Worm (Caenorhabditis elegans): ENCODE measurements around the gene K09E2.3.

The K09E2.3 gene

ce11 chrX:8672760-8673159, at the start of gene K09E2.3, which contains the start of gene K09E2.2:
Gene K09E2.3, plus strand, starts transcription at chrX:8673084.
Gene K09E2.2, plus strand, starts transcription at chrX:8673060.
- TF ChIP-seq crh-2 (tag; optimal IDR thresholded peaks at IDR 0.05): no peak
- no peak for TF ChIP-seq nhr-6 (tag; optimal IDR thresholded peaks at IDR 0.05)

ce11 chrX:8623840-8624591, 48.9 kb upstream of the K09E2.3 start:
- TF ChIP-seq dmd-4 (tag; optimal IDR thresholded peaks at IDR 0.05) (no peak), crh-2 (tag; optimal IDR thresholded peaks at IDR 0.05) (no peak), Y55F3AM.14 (GFP tag; optimal IDR thresholded peaks at IDR 0.05) (no peak), sem-4 (tag; optimal IDR thresholded peaks at IDR 0.05) (no peak), F13H6.1 (tag; optimal IDR thresholded peaks at IDR 0.05) (peak; percentile 19), skn-1 (tag; optimal IDR thresholded peaks at IDR 0.05) (no peak), R02D3.7 (tag; optimal IDR thresholded peaks at IDR 0.05) (no peak), peb-1 (tag; optimal IDR thresholded peaks at IDR 0.05) (no peak), ztf-4 (tag; optimal IDR thresholded peaks at IDR 0.05) (no peak), nhr-23 (tag; optimal IDR thresholded peaks at IDR 0.05) (no peak), C34F6.9 (tag; optimal IDR thresholded peaks at IDR 0.05) (peak; percentile 24), nhr-11 (tag; optimal IDR thresholded peaks at IDR 0.05) (no peak), egl-27 (tag; optimal IDR thresholded peaks at IDR 0.05) (no peak), nhr-6 (tag; optimal IDR thresholded peaks at IDR 0.05) (no peak), zag-1 (tag; optimal IDR thresholded peaks at IDR 0.05) (no peak), snpc-4 (tag; optimal IDR thresholded peaks at IDR 0.05) (no peak), sma-9 (GFP tag; optimal IDR thresholded peaks at IDR 0.05) (peak; percentile 15), sma-9 (tag; optimal IDR thresholded peaks at IDR 0.05) (no peak), sma-3 (GFP tag; optimal IDR thresholded peaks at IDR 0.05) (no peak), nhr-12 (tag; optimal IDR thresholded peaks at IDR 0.05) (no peak), nhr-77 (tag; optimal IDR thresholded peaks at IDR 0.05) (no peak), nhr-21 (tag; optimal IDR thresholded peaks at IDR 0.05) (peak; percentile 22), fos-1 (tag; optimal IDR thresholded peaks at IDR 0.05) (peak; percentile 24), nhr-25 (tag; optimal IDR thresholded peaks at IDR 0.05) (no peak), mdl-1 (tag; optimal IDR thresholded peaks at IDR 0.05) (no peak), unc-55 (GFP tag; optimal IDR thresholded peaks at IDR 0.05) (peak; percentile 26), gmeb-1 (tag; optimal IDR thresholded peaks at IDR 0.05) (no peak), alr-1 (tag; optimal IDR thresholded peaks at IDR 0.05) (no peak), nhr-129 (tag; optimal IDR thresholded peaks at IDR 0.05) (peak; percentile 24)

DNA sequence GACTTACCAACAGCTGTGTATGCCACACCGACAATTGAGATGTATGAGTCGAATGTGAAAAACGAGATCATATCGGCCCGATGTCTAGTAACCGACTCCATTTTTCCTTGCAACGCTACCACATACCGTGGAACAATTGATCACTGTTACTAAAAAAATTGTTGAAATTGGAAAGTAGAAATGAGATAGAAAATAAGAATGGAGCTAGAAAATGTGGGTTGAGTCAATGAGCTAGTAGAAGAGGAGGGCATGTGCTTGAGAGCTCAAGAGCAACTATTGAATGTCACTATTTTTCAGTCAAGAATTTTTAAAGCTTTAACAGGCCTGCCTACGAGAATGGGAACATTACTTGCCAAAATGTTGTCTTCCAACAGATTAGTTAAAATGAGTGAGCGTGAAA, 47.8 kb upstream of the K09E2.3 start, which contains the start of gene K01A12.3:
TSS of gene K01A12.3 (minus strand) at position 101 of the 400 bp plus-strand sequence.
- no peak for TF ChIP-seq mdl-1 (tag; optimal IDR thresholded peaks at IDR 0.05)
- no peak for TF ChIP-seq blmp-1 (tag; optimal IDR thresholded peaks at IDR 0.05; ENCODE audit: insufficient read depth)
- no peak for TF ChIP-seq lin-13 (GFP tag; optimal IDR thresholded peaks at IDR 0.05)
- TF ChIP-seq nhr-25 (tag; optimal IDR thresholded peaks at IDR 0.05): no peak
- no peak for TF ChIP-seq mab-5 (tag; optimal IDR thresholded peaks at IDR 0.05)
- TF ChIP-seq ztf-1 (GFP tag; conservative IDR thresholded peaks at IDR 0.05): no peak
- TF ChIP-seq lsy-2 (tag; optimal IDR thresholded peaks at IDR 0.05): no peak
- no peak for TF ChIP-seq peb-1 (tag; optimal IDR thresholded peaks at IDR 0.05)

DNA sequence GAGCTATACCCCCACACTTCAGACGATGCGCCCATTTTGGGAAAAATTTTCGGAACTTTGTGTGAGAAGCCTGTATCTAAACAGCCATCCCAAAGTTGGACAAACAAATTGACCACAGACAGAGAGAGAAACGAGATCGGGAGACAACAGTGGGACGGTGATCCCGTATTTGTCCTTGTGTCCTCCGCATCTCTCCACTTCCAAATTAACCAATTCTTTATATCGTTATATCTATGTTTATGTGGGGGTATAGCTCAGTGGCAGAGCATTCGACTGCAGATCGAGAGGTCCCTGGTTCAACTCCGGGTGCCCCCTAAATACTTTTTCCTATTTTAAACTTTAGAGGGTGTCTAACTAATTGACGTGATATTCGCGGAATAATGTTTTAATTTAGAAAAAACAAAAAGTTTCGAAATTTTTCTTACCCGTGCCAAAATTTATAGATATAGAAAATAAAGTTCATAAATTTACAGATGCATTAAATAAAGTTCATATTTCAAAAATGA, 34.2 kb upstream of the K09E2.3 start:
- TF ChIP-seq nhr-21 (tag; optimal IDR thresholded peaks at IDR 0.05): peak; percentile 12
- TF ChIP-seq ztf-4 (tag; optimal IDR thresholded peaks at IDR 0.05): no peak
- peak; percentile 15 for TF ChIP-seq sma-3 (GFP tag; optimal IDR thresholded peaks at IDR 0.05)
- TF ChIP-seq Y55F3AM.14 (GFP tag; optimal IDR thresholded peaks at IDR 0.05): peak; percentile 15

DNA sequence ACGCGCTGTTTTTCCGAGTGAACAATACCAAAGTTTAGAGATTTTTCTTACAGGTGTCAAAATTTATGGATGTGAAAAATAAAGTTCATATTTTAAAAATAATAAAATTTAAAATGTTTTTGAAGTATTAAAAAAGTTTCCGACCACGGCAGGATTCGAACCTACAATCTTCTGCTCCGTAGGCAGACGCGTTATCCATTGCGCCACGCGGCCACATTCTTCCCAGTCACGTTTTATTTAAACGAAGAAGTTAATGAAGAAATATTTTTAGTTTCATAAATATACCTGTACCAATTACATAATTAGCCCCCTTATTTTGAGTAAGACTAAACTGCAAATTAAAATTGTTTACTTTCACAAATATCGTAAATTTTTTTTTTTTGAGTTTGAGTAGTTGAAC, 32.2 kb upstream of the K09E2.3 start:
- TF ChIP-seq ceh-82 (tag; optimal IDR thresholded peaks at IDR 0.05) (no peak), fos-1 (tag; optimal IDR thresholded peaks at IDR 0.05) (peak; percentile 1), crh-2 (tag; optimal IDR thresholded peaks at IDR 0.05) (peak; percentile 11), sma-9 (GFP tag; optimal IDR thresholded peaks at IDR 0.05) (peak; percentile 18), sma-9 (tag; optimal IDR thresholded peaks at IDR 0.05) (no peak), sma-3 (GFP tag; optimal IDR thresholded peaks at IDR 0.05) (peak; percentile 13), gmeb-1 (tag; optimal IDR thresholded peaks at IDR 0.05) (no peak), nhr-77 (tag; optimal IDR thresholded peaks at IDR 0.05) (no peak), Y55F3AM.14 (GFP tag; optimal IDR thresholded peaks at IDR 0.05) (no peak), lin-13 (GFP tag; optimal IDR thresholded peaks at IDR 0.05) (no peak)

All from whole organism, L2 larva.